Worm (Caenorhabditis elegans) whole organism, late embryonic: Measurements from ENCODE around the gene F12E12.1.
"Not testable (repeated sequence)": the region's sequence is repeated elsewhere in the genome, so short reads cannot be mapped to it uniquely, and the experiment has no call there.

ENCODE experiments used
- C38D4.7 ChIP-seq: fragments of 200-800 bp; sonication (Bioruptor generic); optimal IDR thresholded peaks from 2 replicates; lab custom pipeline; 2018; ENCODE audit warnings: mild to moderate bottlenecking, missing genetic modification characterization, moderate library complexity, missing compliant biosample characterization
- K02D7.2 ChIP-seq: sonication (generic microtip); optimal IDR thresholded peaks from 2 replicates; lab custom pipeline; 2017; ENCODE audit warnings: mild to moderate bottlenecking, missing genetic modification characterization, missing compliant biosample characterization
- Y22D7AL.16 ChIP-seq: sonication (generic microtip); optimal IDR thresholded peaks from 2 replicates; lab custom pipeline; 2016; ENCODE audit warnings: missing genetic modification characterization, missing compliant biosample characterization
- ceh-18 ChIP-seq: sonication (generic microtip); optimal IDR thresholded peaks from 2 replicates; lab custom pipeline; 2016; ENCODE audit warnings: missing genetic modification characterization, missing compliant biosample characterization
- ceh-2 ChIP-seq: sonication (generic microtip); optimal IDR thresholded peaks from 2 replicates; lab custom pipeline; 2016; ENCODE audit warnings: missing genotype, missing genetic modification characterization, missing compliant biosample characterization
- ceh-30 ChIP-seq: fragments of 150-350 bp; optimal IDR thresholded peaks from 2 replicates; lab custom pipeline; 2014; ENCODE audit warnings: missing biosample characterization, missing genetic modification characterization
- ceh-31 ChIP-seq: sonication (generic microtip); optimal IDR thresholded peaks from 2 replicates; lab custom pipeline; 2016; ENCODE audit warnings: missing genetic modification characterization, missing compliant biosample characterization
- ceh-6 ChIP-seq: fragments of 200-800 bp; sonication (Bioruptor generic); optimal IDR thresholded peaks from 2 replicates; lab custom pipeline; 2018; ENCODE audit warnings: mild to moderate bottlenecking, missing genetic modification characterization, missing compliant biosample characterization
- dmd-4 ChIP-seq: sonication (generic microtip); optimal IDR thresholded peaks from 2 replicates; lab custom pipeline; 2016; ENCODE audit warnings: borderline replicate concordance, missing genetic modification characterization, missing compliant biosample characterization
- elt-4 ChIP-seq: sonication (generic microtip); optimal IDR thresholded peaks from 2 replicates; lab custom pipeline; 2016; ENCODE audit warnings: missing genetic modification characterization, missing compliant biosample characterization
- ets-4 ChIP-seq: sonication (generic microtip); optimal IDR thresholded peaks from 2 replicates; lab custom pipeline; 2016; ENCODE audit warnings: missing genetic modification characterization, missing compliant biosample characterization
- fax-1 ChIP-seq: sonication (generic microtip); optimal IDR thresholded peaks from 2 replicates; lab custom pipeline; 2016; ENCODE audit warnings: missing genotype, missing genetic modification characterization, missing compliant biosample characterization
- fkh-6 ChIP-seq: sonication (generic microtip); optimal IDR thresholded peaks from 2 replicates; lab custom pipeline; 2016; ENCODE audit warnings: missing genetic modification characterization, missing compliant biosample characterization
- hlh-6 ChIP-seq: sonication (generic microtip); optimal IDR thresholded peaks from 2 replicates; lab custom pipeline; 2016; ENCODE audit warnings: missing genotype, missing genetic modification characterization, missing compliant biosample characterization
- lim-6 ChIP-seq: sonication (generic microtip); optimal IDR thresholded peaks from 2 replicates; lab custom pipeline; 2016; ENCODE audit warnings: missing genetic modification characterization, missing compliant biosample characterization
- lin-11 ChIP-seq: fragments of 200-800 bp; sonication (Bioruptor generic); optimal IDR thresholded peaks from 2 replicates; lab custom pipeline; 2018; ENCODE audit warnings: mild to moderate bottlenecking, missing genetic modification characterization, missing compliant biosample characterization
- mec-3 ChIP-seq: sonication (generic microtip); optimal IDR thresholded peaks from 2 replicates; lab custom pipeline; 2016; ENCODE audit warnings: borderline replicate concordance, missing genetic modification characterization, missing compliant biosample characterization
- nfya-1 ChIP-seq: sonication (generic microtip); optimal IDR thresholded peaks from 2 replicates; lab custom pipeline; 2017; ENCODE audit warnings: missing genetic modification characterization, mild to moderate bottlenecking, missing compliant biosample characterization, antibody characterized with exemption, moderate library complexity
- npax-4 ChIP-seq: sonication (generic microtip); optimal IDR thresholded peaks from 2 replicates; lab custom pipeline; 2016; ENCODE audit warnings: missing genetic modification characterization, missing compliant biosample characterization
- odd-2 ChIP-seq: sonication (generic microtip); optimal IDR thresholded peaks from 2 replicates; lab custom pipeline; 2017; ENCODE audit warnings: antibody characterized with exemption, mild to moderate bottlenecking, missing genetic modification characterization, missing compliant biosample characterization
- pag-3 ChIP-seq: sonication (generic microtip); optimal IDR thresholded peaks from 2 replicates; lab custom pipeline; 2016; ENCODE audit warnings: missing compliant biosample characterization, missing genetic modification characterization, borderline replicate concordance
- pat-9 ChIP-seq: fragments of 200-800 bp; sonication (Bioruptor generic); optimal IDR thresholded peaks from 2 replicates; lab custom pipeline; 2018; ENCODE audit warnings: mild to moderate bottlenecking, missing genetic modification characterization, moderate library complexity, missing compliant biosample characterization
- pha-2 ChIP-seq: sonication (generic microtip); optimal IDR thresholded peaks from 2 replicates; lab custom pipeline; 2017; ENCODE audit warnings: mild to moderate bottlenecking, missing genetic modification characterization, missing compliant biosample characterization
- pha-4 ChIP-seq: fragments of 150-350 bp; optimal IDR thresholded peaks from 2 replicates; lab custom pipeline; 2018; ENCODE audit warnings: missing biosample characterization, missing genetic modification reagents, missing genetic modification characterization
- rnt-1 ChIP-seq: sonication (generic microtip); optimal IDR thresholded peaks from 2 replicates; lab custom pipeline; 2016; ENCODE audit warnings: missing genetic modification characterization, missing compliant biosample characterization
- sdc-2 ChIP-seq: sonication (generic microtip); optimal IDR thresholded peaks from 2 replicates; lab custom pipeline; 2016; ENCODE audit warnings: missing genotype, missing genetic modification characterization, missing compliant biosample characterization
- syd-9 ChIP-seq: sonication (generic microtip); optimal IDR thresholded peaks from 2 replicates; lab custom pipeline; 2016; ENCODE audit warnings: mild to moderate bottlenecking, missing genetic modification characterization, moderate library complexity, missing compliant biosample characterization
- unc-3 ChIP-seq, 2 experiments: fragments of 200-800 bp in 1 of 2; sonication (Bioruptor generic) in 1 of 2; sonication (generic microtip) in 1 of 2; conservative IDR thresholded peaks in 1 of 2; optimal IDR thresholded peaks in 1 of 2; 2 replicates each; pipeline versions ENCODE4 v1.3.6 to Lab custom; 2016 to 2022; ENCODE audit warnings: missing compliant biosample characterization in 2 of 2, missing genetic modification characterization in 2 of 2, missing genetic modification reagents in 1 of 2
- unc-42 ChIP-seq: sonication (generic microtip); optimal IDR thresholded peaks from 2 replicates; lab custom pipeline; 2016; ENCODE audit warnings: missing genotype, missing genetic modification characterization, missing compliant biosample characterization
- unc-86 ChIP-seq: sonication (generic microtip); optimal IDR thresholded peaks from 2 replicates; lab custom pipeline; 2016; ENCODE audit warnings: missing genetic modification characterization, missing compliant biosample characterization
- zip-5 ChIP-seq: sonication (generic microtip); optimal IDR thresholded peaks from 2 replicates; lab custom pipeline; 2016; ENCODE audit warnings: missing genetic modification characterization, missing compliant biosample characterization
- ztf-16 ChIP-seq: sonication (generic microtip); optimal IDR thresholded peaks from 2 replicates; lab custom pipeline; 2017; ENCODE audit warnings: missing genetic modification characterization, missing compliant biosample characterization

F12E12.1 gene

DNA sequence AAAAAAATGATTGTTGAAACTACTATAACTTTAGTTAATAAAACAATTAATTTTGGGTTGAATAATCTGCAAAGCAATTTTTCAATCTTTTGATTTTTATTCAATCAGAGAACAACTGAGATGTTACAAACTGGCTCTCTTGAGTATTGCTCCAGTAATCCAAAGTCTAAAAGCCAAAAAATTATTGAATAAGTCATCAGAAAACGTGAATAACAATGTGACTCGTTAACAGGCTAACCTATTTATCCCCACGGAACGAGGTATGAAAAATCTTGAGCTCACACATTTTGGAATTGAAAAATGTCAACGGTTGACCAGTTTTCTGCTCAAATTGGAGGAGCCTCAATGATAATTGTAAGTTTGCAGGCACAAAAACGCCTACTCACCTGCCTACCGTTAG lies 15.8 kb downstream of the F12E12.1 start, which contains the start of gene srx-111:
srx-111 (plus strand) TSS at position 301 of the 400 bp plus-strand sequence.
- TF ChIP-seq unc-3 (GFP tag; conservative IDR thresholded peaks at IDR 0.05; lab: Robert Waterston, UW) (no peak), unc-3 (tag; optimal IDR thresholded peaks at IDR 0.05; lab: Kevin White, UChicago) (no peak), ceh-31 (tag; lab: Kevin White, UChicago) (no peak), mec-3 (tag; lab: Kevin White, UChicago) (no peak), K02D7.2 (tag; lab: Kevin White, UChicago) (no peak), ceh-6 (GFP tag; lab: Kevin White, UChicago) (no peak), zip-5 (tag; lab: Kevin White, UChicago) (no peak), lin-11 (tag; lab: Kevin White, UChicago) (no peak), Y22D7AL.16 (tag; lab: Kevin White, UChicago) (no peak), ceh-18 (no peak), npax-4 (tag; lab: Kevin White, UChicago) (no peak)

DNA sequence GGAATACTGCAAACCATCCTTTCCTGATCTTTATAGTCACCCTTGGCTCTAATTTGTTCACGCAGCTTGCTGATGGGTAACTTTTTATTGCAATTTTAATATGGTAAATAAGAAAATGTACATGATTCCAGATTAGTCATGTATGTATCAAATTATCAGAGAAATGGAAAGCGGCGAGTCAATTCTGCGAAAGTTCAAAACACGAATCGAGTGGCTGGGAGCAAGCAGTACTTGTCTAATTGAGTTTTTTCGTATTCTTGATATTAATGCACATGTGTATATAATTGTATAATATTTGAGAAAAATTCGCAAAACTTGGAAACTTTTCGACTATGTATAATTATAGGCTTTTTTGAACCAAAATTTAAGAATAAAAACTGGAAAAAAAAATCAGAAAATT lies 17.3 kb downstream of the F12E12.1 start, which contains the start of gene T24E12.12:
T24E12.12 (plus strand) TSS at position 281 of the 400 bp plus-strand sequence.
- no peak for TF ChIP-seq pha-2 (tag; lab: Kevin White, UChicago)
- no peak for TF ChIP-seq pha-4 (tag; lab: Kevin White, UChicago)
- TF ChIP-seq C38D4.7 (GFP tag; lab: Kevin White, UChicago) = no peak
- no peak for TF ChIP-seq unc-86 (tag; lab: Kevin White, UChicago)
- TF ChIP-seq ztf-16 (tag; lab: Kevin White, UChicago) = no peak
- TF ChIP-seq nfya-1 (tag; lab: Kevin White, UChicago) = no peak
- TF ChIP-seq pat-9 (tag; lab: Kevin White, UChicago) = no peak
- TF ChIP-seq, all 69 proteins: peak for 0

DNA sequence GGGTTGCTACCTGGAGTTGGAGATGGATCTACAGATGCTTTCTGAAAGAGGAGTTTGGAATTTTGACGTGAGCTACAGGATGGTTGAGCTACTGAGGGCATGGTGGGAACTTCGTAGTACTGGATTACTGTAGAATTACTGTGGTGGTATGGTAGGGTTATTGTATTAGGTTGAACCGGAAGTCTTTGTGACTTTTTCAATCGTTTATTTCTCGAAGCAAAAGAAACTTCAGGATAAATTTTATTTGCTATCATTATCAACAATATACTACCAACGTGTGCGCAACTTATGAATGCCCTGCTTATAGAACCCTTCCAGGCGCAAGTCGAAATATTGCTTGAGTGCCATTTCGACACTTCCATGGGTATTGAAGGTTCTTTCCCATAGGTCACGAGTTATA lies 19.9 kb downstream of the F12E12.1 start, which contains the start of gene T24E12.6:
T24E12.6 (minus strand) TSS at position 101 of the 400 bp plus-strand sequence.
- not testable (repeated sequence) for TF ChIP-seq ceh-30, syd-9, pat-9 (tag; lab: Kevin White, UChicago)

DNA sequence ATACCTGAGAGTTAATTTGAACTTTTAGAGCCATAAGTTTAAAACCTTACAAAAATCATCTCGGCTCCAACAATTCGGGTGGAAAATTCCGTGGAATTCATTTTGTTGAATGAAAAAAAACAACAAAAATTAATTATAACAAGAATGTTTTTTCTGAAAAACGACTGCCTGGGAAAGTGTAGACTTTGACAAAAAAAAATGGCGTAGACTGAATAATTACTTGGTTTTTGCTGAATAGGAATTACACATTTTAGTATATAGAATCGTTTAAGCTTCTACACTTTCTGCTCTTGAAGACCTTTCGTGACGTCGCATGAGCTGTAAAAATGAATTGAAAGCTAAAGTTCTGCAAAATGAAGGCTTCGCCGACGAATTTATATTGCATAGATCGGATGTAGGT lies 22.8 kb downstream of the F12E12.1 start, which contains the start of gene srx-112:
srx-112 (minus strand) TSS at position 101 of the 400 bp plus-strand sequence.
- TF ChIP-seq hlh-6 (tag; lab: Kevin White, UChicago) (no peak), ets-4 (tag; lab: Kevin White, UChicago) (no peak)

DNA sequence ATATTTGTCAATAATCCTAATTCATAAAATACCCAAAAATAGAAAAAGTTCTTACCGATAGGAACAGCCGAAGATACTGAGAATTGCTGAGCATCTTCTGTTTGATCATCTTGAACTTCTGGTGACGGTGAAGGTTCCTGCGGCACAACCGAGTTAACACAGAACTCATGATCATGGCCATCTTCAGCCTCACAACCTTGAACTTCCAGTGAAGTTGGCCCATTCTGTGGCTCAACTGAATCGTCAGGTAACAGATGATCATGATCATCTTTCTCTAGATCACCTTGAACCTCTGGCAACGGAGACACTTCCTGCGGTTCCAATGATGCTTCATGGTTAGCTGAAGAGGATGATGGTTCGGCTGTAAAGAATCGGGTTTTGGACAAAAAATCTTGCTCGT lies 30.0 kb downstream of the F12E12.1 start:
- TF ChIP-seq dmd-4 (tag; lab: Kevin White, UChicago) = no peak
- no peak for TF ChIP-seq ztf-16 (tag; lab: Kevin White, UChicago)
- TF ChIP-seq rnt-1 = no peak
- no peak for TF ChIP-seq pag-3 (tag; lab: Kevin White, UChicago)
- TF ChIP-seq unc-42 (tag; lab: Kevin White, UChicago) = no peak
- no peak for TF ChIP-seq fax-1
- no peak for TF ChIP-seq ceh-2
- no peak for TF ChIP-seq lin-11 (tag; lab: Kevin White, UChicago)
- no peak for TF ChIP-seq fkh-6
- TF ChIP-seq lim-6 = no peak
- TF ChIP-seq sdc-2 = no peak
- no peak for TF ChIP-seq odd-2 (tag; lab: Kevin White, UChicago)
- no peak for TF ChIP-seq ceh-31 (tag; lab: Kevin White, UChicago)
- TF ChIP-seq elt-4 (tag; lab: Kevin White, UChicago) = no peak
- no peak for TF ChIP-seq C38D4.7 (GFP tag; lab: Kevin White, UChicago)
- TF ChIP-seq, all 69 proteins: peak for 0
